Worm (Caenorhabditis elegans) whole organism, L4 larva: ENCODE measurements around the gene Y51A2D.13.
A peak's percentile ranks its signal among the peaks of the same experiment; 100 is the strongest.

Source experiments
- F10B5.3 ChIP-seq: sonication (generic microtip); optimal IDR thresholded peaks from 2 replicates; lab custom pipeline; 2016; ENCODE audit warnings: mild to moderate bottlenecking, missing genetic modification characterization, missing compliant biosample characterization
- F26F4.8 ChIP-seq: fragments of 200-800 bp; sonication (Bioruptor generic); conservative IDR thresholded peaks from 2 replicates; pipeline ENCODE4 v1.3.6; 2022; ENCODE audit warnings: missing genetic modification characterization, missing compliant biosample characterization
- F44E2.7 ChIP-seq: fragments of 200-800 bp; sonication (Bioruptor generic); IDR thresholded peaks from 2 replicates; pipeline ENCODE4 v2.1.2; 2022; ENCODE audit warnings: missing genetic modification characterization, missing compliant biosample characterization
- F49E8.2 ChIP-seq: sonication (generic microtip); optimal IDR thresholded peaks from 2 replicates; lab custom pipeline; 2016; ENCODE audit warnings: missing compliant biosample characterization, mild to moderate bottlenecking, missing genetic modification characterization, borderline replicate concordance
- R02D3.7 ChIP-seq: fragments of 150-350 bp; sonication (generic microtip); optimal IDR thresholded peaks from 3 replicates; lab custom pipeline; 2014; ENCODE audit warnings: missing biosample characterization, missing genetic modification characterization
- T20F7.1 ChIP-seq: fragments of 200-800 bp; sonication (Bioruptor generic); optimal IDR thresholded peaks from 2 replicates; lab custom pipeline; 2018; ENCODE audit warnings: mild to moderate bottlenecking, missing genetic modification characterization, missing compliant biosample characterization
- arid-1 ChIP-seq: fragments of 200-800 bp; sonication (Bioruptor generic); conservative IDR thresholded peaks from 2 replicates; pipeline ENCODE4 v1.3.6; 2022; ENCODE audit warnings: missing genetic modification reagents, missing genetic modification characterization, missing compliant biosample characterization
- ceh-28 ChIP-seq: fragments of 150-350 bp; optimal IDR thresholded peaks from 2 replicates; lab custom pipeline; 2014; ENCODE audit warnings: missing biosample characterization, missing genetic modification reagents, missing genetic modification characterization
- ceh-32 ChIP-seq: sonication (generic microtip); optimal IDR thresholded peaks from 2 replicates; lab custom pipeline; 2016; ENCODE audit warnings: mild to moderate bottlenecking, missing genetic modification characterization, missing compliant biosample characterization; ENCODE audit not compliant: poor library complexity
- ceh-44 ChIP-seq: fragments of 200-800 bp; sonication (Bioruptor generic); IDR thresholded peaks from 2 replicates; pipeline ENCODE4 v1.3.6; 2022; ENCODE audit warnings: missing genetic modification reagents, missing genetic modification characterization, missing compliant biosample characterization
- ceh-62 ChIP-seq: sonication (generic microtip); optimal IDR thresholded peaks from 2 replicates; lab custom pipeline; 2017; ENCODE audit warnings: missing biosample characterization, missing genetic modification characterization
- ceh-82 ChIP-seq: sonication (generic microtip); optimal IDR thresholded peaks from 2 replicates; lab custom pipeline; 2017; ENCODE audit warnings: missing biosample characterization, missing genetic modification characterization
- cey-2 ChIP-seq: sonication (generic microtip); optimal IDR thresholded peaks from 3 replicates; lab custom pipeline; 2017; ENCODE audit warnings: missing genetic modification characterization, mild to moderate bottlenecking, missing compliant biosample characterization, antibody characterized with exemption, borderline replicate concordance; ENCODE audit not compliant: insufficient read depth
- ctbp-1 ChIP-seq: fragments of 200-800 bp; sonication (Bioruptor generic); IDR thresholded peaks from 2 replicates; pipeline ENCODE4 v1.3.6; 2022; ENCODE audit warnings: missing genetic modification reagents, missing genetic modification characterization, missing compliant biosample characterization
- daf-16 ChIP-seq, 3 experiments: sonication (generic microtip); optimal IDR thresholded peaks; 2 replicates each; lab custom pipeline; 2016 to 2017; ENCODE audit warnings: missing genetic modification characterization in 3 of 3, missing genetic modification reagents in 3 of 3, mild to moderate bottlenecking in 2 of 3, missing compliant biosample characterization in 2 of 3, missing biosample characterization in 1 of 3, moderate library complexity in 1 of 3
- daf-19 ChIP-seq: fragments of 200-800 bp; sonication (Bioruptor generic); conservative IDR thresholded peaks from 2 replicates; pipeline ENCODE4 v1.3.6; 2022; ENCODE audit warnings: missing genetic modification characterization, missing compliant biosample characterization
- daf-8 ChIP-seq: fragments of 200-800 bp; sonication (Bioruptor generic); IDR thresholded peaks from 2 replicates; pipeline ENCODE4 v1.3.6; 2022; ENCODE audit warnings: missing genetic modification characterization, missing compliant biosample characterization
- dmd-6 ChIP-seq: fragments of 200-800 bp; sonication (Bioruptor generic); IDR thresholded peaks from 2 replicates; pipeline ENCODE4 v1.3.6; 2022; ENCODE audit warnings: missing genetic modification reagents, missing genetic modification characterization, missing compliant biosample characterization
- dmd-9 ChIP-seq: fragments of 200-800 bp; sonication (Bioruptor generic); IDR thresholded peaks from 2 replicates; pipeline ENCODE4 v1.3.6; 2022; ENCODE audit warnings: missing genetic modification reagents, missing genetic modification characterization, missing compliant biosample characterization
- egl-43 ChIP-seq: fragments of 200-800 bp; sonication (Bioruptor generic); IDR thresholded peaks from 2 replicates; pipeline ENCODE4 v1.3.6; 2022; ENCODE audit warnings: missing genetic modification reagents, missing genetic modification characterization, missing compliant biosample characterization
- fkh-10 ChIP-seq: fragments of 150-350 bp; optimal IDR thresholded peaks from 2 replicates; lab custom pipeline; 2014; ENCODE audit warnings: missing biosample characterization, missing genetic modification reagents, missing genetic modification characterization
- fos-1 ChIP-seq: fragments of 150-350 bp; optimal IDR thresholded peaks from 2 replicates; lab custom pipeline; 2014; ENCODE audit warnings: missing biosample characterization, missing genetic modification characterization
- hif-1 ChIP-seq, 2 experiments: sonication (generic microtip); optimal IDR thresholded peaks; 2 replicates each; lab custom pipeline; 2016 to 2017; ENCODE audit warnings: missing compliant biosample characterization in 2 of 2, missing genetic modification characterization in 2 of 2, missing genetic modification reagents in 2 of 2, missing genotype in 2 of 2, mild to moderate bottlenecking in 1 of 2
- hlh-11 ChIP-seq: fragments of 200-800 bp; sonication (Bioruptor generic); optimal IDR thresholded peaks from 2 replicates; lab custom pipeline; 2018; ENCODE audit warnings: mild to moderate bottlenecking, missing genetic modification characterization, missing compliant biosample characterization
- lim-7 ChIP-seq: fragments of 200-800 bp; sonication (Bioruptor generic); IDR thresholded peaks from 2 replicates; pipeline ENCODE4 v1.3.6; 2022; ENCODE audit warnings: missing genetic modification characterization, missing compliant biosample characterization
- lin-15B ChIP-seq: fragments of 150-350 bp; sonication (generic microtip); optimal IDR thresholded peaks from 3 replicates; lab custom pipeline; 2014; ENCODE audit warnings: missing biosample characterization, missing genetic modification characterization
- lin-29 ChIP-seq: fragments of 200-800 bp; sonication (Bioruptor generic); IDR thresholded peaks from 2 replicates; pipeline ENCODE4 v1.3.6; 2022; ENCODE audit warnings: missing genetic modification reagents, missing genetic modification characterization, missing compliant biosample characterization
- lin-38 ChIP-seq: fragments of 200-800 bp; sonication (Bioruptor generic); IDR thresholded peaks from 2 replicates; pipeline ENCODE4 v1.3.6; 2022; ENCODE audit warnings: missing genetic modification reagents, missing genetic modification characterization, missing compliant biosample characterization
- madf-9 ChIP-seq: fragments of 200-800 bp; sonication (Bioruptor generic); conservative IDR thresholded peaks from 2 replicates; pipeline ENCODE4 v1.3.6; 2022; ENCODE audit warnings: missing genetic modification reagents, missing genetic modification characterization, missing compliant biosample characterization
- mdl-1 ChIP-seq, 2 experiments: fragments of 150-350 bp in 1 of 2; sonication (generic microtip) in 1 of 2; optimal IDR thresholded peaks; 2 replicates each; lab custom pipeline; 2014 to 2017; ENCODE audit warnings: missing biosample characterization in 2 of 2, missing genetic modification characterization in 2 of 2
- mdt-29 ChIP-seq: fragments of 200-800 bp; sonication (Bioruptor generic); IDR thresholded peaks from 2 replicates; pipeline ENCODE4 v1.3.6; 2022; ENCODE audit warnings: missing genetic modification reagents, missing genetic modification characterization, missing compliant biosample characterization
- mep-1 ChIP-seq: fragments of 150-350 bp; sonication (generic microtip); optimal IDR thresholded peaks from 3 replicates; lab custom pipeline; 2014; ENCODE audit warnings: missing biosample characterization, missing genetic modification characterization
- mxl-3 ChIP-seq: fragments of 200-800 bp; sonication (Bioruptor generic); optimal IDR thresholded peaks from 2 replicates; lab custom pipeline; 2018; ENCODE audit warnings: mild to moderate bottlenecking, missing genetic modification characterization, missing compliant biosample characterization
- nhr-10 ChIP-seq: fragments of 150-350 bp; optimal IDR thresholded peaks from 2 replicates; lab custom pipeline; 2014; ENCODE audit warnings: missing biosample characterization, missing genetic modification characterization
- nhr-11 ChIP-seq: fragments of 150-350 bp; optimal IDR thresholded peaks from 2 replicates; lab custom pipeline; 2014; ENCODE audit warnings: missing biosample characterization, missing genetic modification characterization
- nhr-28 ChIP-seq: fragments of 150-350 bp; optimal IDR thresholded peaks from 2 replicates; lab custom pipeline; 2014; ENCODE audit warnings: missing biosample characterization, missing genetic modification characterization
- nhr-76 ChIP-seq: fragments of 150-350 bp; optimal IDR thresholded peaks from 2 replicates; lab custom pipeline; 2014; ENCODE audit warnings: missing biosample characterization, missing genetic modification characterization
- pha-4 ChIP-seq, 2 experiments: fragments of 150-350 bp in 1 of 2; fragments of 200-800 bp in 1 of 2; sonication (Bioruptor generic) in 1 of 2; IDR thresholded peaks in 1 of 2; optimal IDR thresholded peaks in 1 of 2; 2 replicates each; pipeline versions ENCODE4 v1.3.6 to Lab custom; 2014 to 2022; ENCODE audit warnings: missing genetic modification characterization in 2 of 2, missing genetic modification reagents in 2 of 2, missing biosample characterization in 1 of 2, missing compliant biosample characterization in 1 of 2
- pqm-1 ChIP-seq: sonication (generic microtip); optimal IDR thresholded peaks from 2 replicates; lab custom pipeline; 2017; ENCODE audit warnings: missing biosample characterization, missing genetic modification characterization
- saeg-2 ChIP-seq: fragments of 200-800 bp; sonication (Bioruptor generic); IDR thresholded peaks from 2 replicates; pipeline ENCODE4 v1.3.6; 2022; ENCODE audit warnings: missing genetic modification reagents, missing genetic modification characterization, missing compliant biosample characterization
- set-16 ChIP-seq: fragments of 200-800 bp; sonication (Bioruptor generic); IDR thresholded peaks from 2 replicates; pipeline ENCODE4 v1.3.6; 2022; ENCODE audit warnings: missing genetic modification reagents, missing genetic modification characterization, missing compliant biosample characterization
- skn-1 ChIP-seq: fragments of 150-350 bp; optimal IDR thresholded peaks from 2 replicates; lab custom pipeline; 2014; ENCODE audit warnings: missing biosample characterization, missing genetic modification characterization
- snpc-1.2 ChIP-seq: fragments of 200-800 bp; sonication (Bioruptor generic); IDR thresholded peaks from 2 replicates; pipeline ENCODE4 v1.3.6; 2022; ENCODE audit warnings: missing genetic modification reagents, missing genetic modification characterization, missing compliant biosample characterization
- spr-1 ChIP-seq: sonication (generic microtip); optimal IDR thresholded peaks from 2 replicates; lab custom pipeline; 2016; ENCODE audit warnings: mild to moderate bottlenecking, missing genetic modification characterization, missing compliant biosample characterization
- spr-3 ChIP-seq: fragments of 200-800 bp; sonication (Bioruptor generic); optimal IDR thresholded peaks from 2 replicates; lab custom pipeline; 2018; ENCODE audit warnings: mild to moderate bottlenecking, missing genetic modification characterization, missing compliant biosample characterization
- unc-39 ChIP-seq: sonication (generic microtip); optimal IDR thresholded peaks from 2 replicates; lab custom pipeline; 2017; ENCODE audit warnings: missing biosample characterization, missing genetic modification characterization
- unc-62 ChIP-seq, 3 experiments: fragments of 150-350 bp in 1 of 3; sonication (generic microtip); optimal IDR thresholded peaks in 2 of 3; peaks in 1 of 3; 1 replicate in 1 of 3; 2 replicates in 2 of 3; lab custom pipeline; 2014 to 2017; ENCODE audit warnings: missing biosample characterization in 3 of 3, missing genetic modification characterization in 3 of 3, missing genetic modification reagents in 3 of 3, missing genotype in 1 of 3
- vab-7 ChIP-seq: fragments of 200-800 bp; sonication (Bioruptor generic); IDR thresholded peaks from 2 replicates; pipeline ENCODE4 v1.3.6; 2022; ENCODE audit warnings: missing genetic modification reagents, missing genetic modification characterization, missing compliant biosample characterization
- zip-11 ChIP-seq: fragments of 200-800 bp; sonication (Bioruptor generic); IDR thresholded peaks from 2 replicates; pipeline ENCODE4 v1.3.6; 2022; ENCODE audit warnings: missing genetic modification characterization, missing compliant biosample characterization
- zip-2 ChIP-seq: fragments of 150-350 bp; optimal IDR thresholded peaks from 2 replicates; lab custom pipeline; 2014; ENCODE audit warnings: missing biosample characterization, missing genetic modification characterization

The Y51A2D.13 gene

DNA sequence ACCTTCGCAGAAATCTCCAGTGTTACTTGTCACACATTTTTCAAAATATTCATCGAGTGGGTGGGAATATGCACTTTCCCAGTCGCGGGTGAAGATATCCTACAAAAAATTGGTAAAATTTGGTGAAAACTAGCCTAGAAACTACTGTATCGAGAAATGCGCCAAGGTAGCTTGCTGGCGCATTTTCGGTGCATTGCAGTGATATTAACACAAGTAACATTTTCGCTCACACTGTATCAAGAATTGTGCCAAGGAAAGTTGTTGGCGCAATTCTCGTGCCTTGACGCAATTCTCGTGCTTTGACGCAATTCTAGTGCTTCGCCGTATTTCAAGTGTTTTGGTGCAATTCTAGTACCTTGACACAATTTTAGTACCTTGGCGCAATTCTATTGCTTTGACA lies 6.4 kb downstream of the Y51A2D.13 start (continued):
- no peak for TF ChIP-seq egl-43 (GFP tag; lab: Robert Waterston, UW)
- TF ChIP-seq arid-1: no peak
- no peak for TF ChIP-seq F10B5.3 (tag; lab: Kevin White, UChicago)
- TF ChIP-seq lin-38 (GFP tag; lab: Robert Waterston, UW): peak; percentile 51
- no peak for TF ChIP-seq snpc-1.2
- no peak for TF ChIP-seq zip-11
- no peak for TF ChIP-seq cey-2 (tag; lab: Kevin White, UChicago)
- TF ChIP-seq F44E2.7: no peak
- TF ChIP-seq F26F4.8 (GFP tag; lab: Robert Waterston, UW): 0 out of 2 replicates have a peak, but pooled peaks have one; percentile 5
- no peak for TF ChIP-seq hlh-11 (tag; lab: Kevin White, UChicago)
- no peak for TF ChIP-seq pqm-1 (tag; lab: Kevin White, UChicago)
- no peak for TF ChIP-seq ceh-28 (tag; lab: Kevin White, UChicago)
- 0 out of 2 replicates have a peak, but pooled peaks have one; percentile 47 for TF ChIP-seq ctbp-1 (GFP tag; lab: Robert Waterston, UW)
- TF ChIP-seq hif-1 (tag; optimal IDR thresholded peaks at IDR 0.05; lab: Kevin White, UChicago): no peak
- TF ChIP-seq unc-39 (tag; lab: Kevin White, UChicago): no peak
- TF ChIP-seq nhr-28: no peak
- no peak for TF ChIP-seq F49E8.2
- TF ChIP-seq R02D3.7 (tag; lab: Kevin White, UChicago): no peak
- TF ChIP-seq ceh-62 (tag; lab: Kevin White, UChicago): no peak
- peak; percentile 23 for TF ChIP-seq spr-3 (GFP tag; lab: Kevin White, UChicago)
- peak; percentile 49 for TF ChIP-seq mep-1 (tag; lab: Kevin White, UChicago)
- TF ChIP-seq unc-62 (GFP tag; optimal IDR thresholded peaks at IDR 0.05 in 1 of 2; lab: Kevin White, UChicago): peak in 1 of 2 experiments; percentile 46
- no peak for TF ChIP-seq unc-62 (tag; optimal IDR thresholded peaks at IDR 0.05; lab: Kevin White, UChicago)
- 0 out of 2 replicates have a peak, but pooled peaks have one; percentile 25 for TF ChIP-seq dmd-9
- no peak for TF ChIP-seq saeg-2 (GFP tag; lab: Robert Waterston, UW)
- no peak for TF ChIP-seq lin-29
- no peak for TF ChIP-seq ceh-82 (tag; lab: Kevin White, UChicago)
- TF ChIP-seq mxl-3 (GFP tag; lab: Kevin White, UChicago): no peak
- no peak for TF ChIP-seq nhr-76
- TF ChIP-seq lin-15B (tag; lab: Kevin White, UChicago): no peak
- TF ChIP-seq zip-2: no peak
- no peak for TF ChIP-seq vab-7
- no peak for TF ChIP-seq nhr-11 (tag; lab: Kevin White, UChicago)
- peak; percentile 33 for TF ChIP-seq T20F7.1 (GFP tag; lab: Kevin White, UChicago)
- no peak for TF ChIP-seq fos-1
- no peak for TF ChIP-seq pha-4 (GFP tag; IDR thresholded peaks at IDR 0.05; lab: Robert Waterston, UW)
- TF ChIP-seq pha-4 (tag; optimal IDR thresholded peaks at IDR 0.05; lab: Kevin White, UChicago): no peak
- peak; percentile 19; the same call in 1 of the 2 replicates for TF ChIP-seq dmd-6 (GFP tag; lab: Robert Waterston, UW)
- TF ChIP-seq ceh-32 (tag; lab: Kevin White, UChicago): no peak
- TF ChIP-seq daf-16 (GFP tag; optimal IDR thresholded peaks at IDR 0.05; lab: Kevin White, UChicago): no peak
- no peak for TF ChIP-seq daf-16 (tag; optimal IDR thresholded peaks at IDR 0.05; lab: Kevin White, UChicago)
- no peak for TF ChIP-seq nhr-10 (tag; lab: Kevin White, UChicago)
- TF ChIP-seq ceh-44 (GFP tag; lab: Robert Waterston, UW): no peak
- TF ChIP-seq spr-1 (tag; lab: Kevin White, UChicago): no peak
- no peak for TF ChIP-seq madf-9 (GFP tag; lab: Robert Waterston, UW)
- no peak for TF ChIP-seq mdt-29 (GFP tag; lab: Robert Waterston, UW)
- no peak for TF ChIP-seq skn-1 (tag; lab: Kevin White, UChicago)
- TF ChIP-seq lim-7 (GFP tag; lab: Robert Waterston, UW): no peak
- TF ChIP-seq set-16 (GFP tag; lab: Robert Waterston, UW): no peak
- no peak for TF ChIP-seq daf-19 (GFP tag; lab: Robert Waterston, UW)
- TF ChIP-seq mdl-1 (tag; optimal IDR thresholded peaks at IDR 0.05; lab: Kevin White, UChicago): no peak
- TF ChIP-seq daf-8 (GFP tag; lab: Robert Waterston, UW): no peak
- no peak for TF ChIP-seq fkh-10 (GFP tag; lab: Kevin White, UChicago)
